Fruit fly (Drosophila melanogaster) whole organism, embryonic: ENCODE data around the gene mu2.
A peak's percentile ranks its signal among the peaks of the same experiment; 100 is the strongest.

Source experiments
- Asciz ChIP-seq: fragments of 200-800 bp; sonication (Bioruptor generic); optimal IDR thresholded peaks from 2 replicates; lab custom pipeline; 2017; ENCODE audit warnings: missing biosample characterization, mild to moderate bottlenecking, missing genetic modification characterization, missing genetic modification reagents
- BEAF-32 ChIP-seq: fragments of 200-800 bp; sonication (Bioruptor generic); optimal IDR thresholded peaks from 3 replicates; lab custom pipeline; 2017; ENCODE audit warnings: missing biosample characterization, missing genetic modification characterization, mild to moderate bottlenecking, moderate library complexity, missing genetic modification reagents
- CG10321 ChIP-seq: fragments of 200-800 bp; sonication (Bioruptor generic); IDR thresholded peaks from 2 replicates; pipeline ENCODE4 v1.3.6; 2022; ENCODE audit warnings: missing biosample characterization, missing genetic modification characterization
- CG13424 ChIP-seq: fragments of 200-800 bp; sonication (Bioruptor generic); optimal IDR thresholded peaks from 2 replicates; lab custom pipeline; 2019; ENCODE audit warnings: missing biosample characterization, mild to moderate bottlenecking, missing genetic modification characterization, moderate library complexity
- CG14667 ChIP-seq: fragments of 200-800 bp; sonication (Bioruptor generic); IDR thresholded peaks from 2 replicates; pipeline ENCODE4 v1.3.6; 2022; ENCODE audit warnings: missing biosample characterization, missing genetic modification characterization
- CG15011 ChIP-seq: fragments of 200-800 bp; sonication (Bioruptor generic); optimal IDR thresholded peaks from 3 replicates; lab custom pipeline; 2018; ENCODE audit warnings: missing biosample characterization, mild to moderate bottlenecking, missing genetic modification characterization
- CG1602 ChIP-seq: fragments of 200-800 bp; sonication (Bioruptor generic); optimal IDR thresholded peaks from 3 replicates; lab custom pipeline; 2016; ENCODE audit warnings: missing biosample characterization, missing genetic modification characterization
- CG1832 ChIP-seq: fragments of 200-800 bp; sonication (Bioruptor generic); optimal IDR thresholded peaks from 2 replicates; lab custom pipeline; 2017; ENCODE audit warnings: missing biosample characterization, mild to moderate bottlenecking, missing genetic modification characterization, inconsistent platforms
- CG2199 ChIP-seq: fragments of 200-800 bp; sonication (Bioruptor generic); IDR thresholded peaks from 3 replicates; pipeline ENCODE4 v1.3.6; 2022; ENCODE audit warnings: missing biosample characterization, missing genetic modification characterization
- CG2202 ChIP-seq: fragments of 200-800 bp; sonication (Bioruptor generic); optimal IDR thresholded peaks from 2 replicates; lab custom pipeline; 2018; ENCODE audit warnings: missing biosample characterization, mild to moderate bottlenecking, missing genetic modification characterization
- CG31224 ChIP-seq: fragments of 200-800 bp; sonication (Bioruptor generic); IDR thresholded peaks from 2 replicates; pipeline ENCODE4 v1.3.6; 2022; ENCODE audit warnings: missing biosample characterization, missing genetic modification characterization
- CG32532 ChIP-seq: fragments of 200-800 bp; sonication (Bioruptor generic); IDR thresholded peaks from 2 replicates; pipeline ENCODE4 v1.3.6; 2022; ENCODE audit warnings: missing biosample characterization, missing genetic modification characterization
- CG6654 ChIP-seq: fragments of 200-800 bp; sonication (Bioruptor generic); optimal IDR thresholded peaks from 2 replicates; lab custom pipeline; 2017; ENCODE audit warnings: missing biosample characterization, mild to moderate bottlenecking, missing genetic modification characterization
- CG7271 ChIP-seq: fragments of 200-800 bp; sonication (Bioruptor generic); optimal IDR thresholded peaks from 2 replicates; lab custom pipeline; 2018; ENCODE audit warnings: missing biosample characterization, mild to moderate bottlenecking, missing genetic modification characterization, moderate library complexity
- CG7745 ChIP-seq: fragments of 200-800 bp; sonication (Bioruptor generic); optimal IDR thresholded peaks from 2 replicates; lab custom pipeline; 2018; ENCODE audit warnings: missing biosample characterization, mild to moderate bottlenecking, missing genetic modification characterization, moderate library complexity
- CG9215 ChIP-seq: fragments of 200-800 bp; sonication (Bioruptor generic); IDR thresholded peaks from 2 replicates; pipeline ENCODE4 v1.3.6; 2022; ENCODE audit warnings: missing biosample characterization, missing genetic modification characterization
- CG9876 ChIP-seq: fragments of 200-800 bp; sonication (Bioruptor generic); optimal IDR thresholded peaks from 2 replicates; lab custom pipeline; 2016; ENCODE audit warnings: missing biosample characterization, missing genetic modification characterization
- Chrac-16 ChIP-seq: fragments of 200-800 bp; sonication (Bioruptor generic); optimal IDR thresholded peaks from 3 replicates; lab custom pipeline; 2016; ENCODE audit warnings: missing biosample characterization, missing genetic modification characterization
- CkIIα-i1 ChIP-seq: fragments of 200-800 bp; sonication (Bioruptor generic); IDR thresholded peaks from 2 replicates; pipeline ENCODE4 v1.3.6; 2022; ENCODE audit warnings: missing biosample characterization, missing genetic modification characterization
- CoRest ChIP-seq: fragments of 200-800 bp; sonication (Bioruptor generic); optimal IDR thresholded peaks from 3 replicates; lab custom pipeline; 2018; ENCODE audit warnings: missing biosample characterization, mild to moderate bottlenecking, missing genetic modification characterization, moderate library complexity
- Doc3 ChIP-seq: fragments of 200-800 bp; sonication (Bioruptor generic); IDR thresholded peaks from 3 replicates; pipeline ENCODE4 v1.3.6; 2022; ENCODE audit warnings: missing biosample characterization, missing genetic modification characterization; ENCODE audit not compliant: partially characterized antibody
- Drgx ChIP-seq: fragments of 200-800 bp; sonication (Bioruptor generic); IDR thresholded peaks from 2 replicates; pipeline ENCODE4 v1.3.6; 2022; ENCODE audit warnings: missing biosample characterization, missing genetic modification characterization
- E2f1 ChIP-seq: fragments of 200-800 bp; sonication (Bioruptor generic); IDR thresholded peaks from 2 replicates; pipeline ENCODE4 v1.3.6; 2022; ENCODE audit warnings: missing biosample characterization, missing genetic modification characterization
- H15 ChIP-seq: fragments of 200-800 bp; sonication (Bioruptor generic); IDR thresholded peaks from 3 replicates; pipeline ENCODE4 v1.3.6; 2022; ENCODE audit warnings: missing biosample characterization, missing genetic modification characterization
- Hr78 ChIP-seq, 2 experiments: fragments of 200-800 bp in 1 of 2; fragments of >200 bp in 1 of 2; sonication (Bioruptor generic) in 1 of 2; optimal IDR thresholded peaks; 2 replicates each; lab custom pipeline; 2017 to 2019; ENCODE audit warnings: missing biosample characterization in 2 of 2, missing genetic modification characterization in 2 of 2, mild to moderate bottlenecking in 1 of 2, moderate library complexity in 1 of 2
- MESR4 ChIP-seq: fragments of 200-800 bp; sonication (Bioruptor generic); optimal IDR thresholded peaks from 2 replicates; lab custom pipeline; 2018; ENCODE audit warnings: missing biosample characterization, mild to moderate bottlenecking, missing genetic modification characterization, moderate library complexity
- Meics ChIP-seq: fragments of 200-800 bp; sonication (Bioruptor generic); optimal IDR thresholded peaks from 2 replicates; lab custom pipeline; 2017; ENCODE audit warnings: missing biosample characterization, mild to moderate bottlenecking, missing genetic modification characterization
- NC2α ChIP-seq: fragments of 200-800 bp; sonication (Bioruptor generic); optimal IDR thresholded peaks from 2 replicates; lab custom pipeline; 2016; ENCODE audit warnings: missing biosample characterization, missing genetic modification characterization
- Sry-δ ChIP-seq: fragments of 200-800 bp; sonication (Bioruptor generic); optimal IDR thresholded peaks from 2 replicates; lab custom pipeline; 2016; ENCODE audit warnings: missing biosample characterization, missing genetic modification characterization
- Vsx1 ChIP-seq: fragments of 200-800 bp; sonication (Bioruptor generic); optimal IDR thresholded peaks from 2 replicates; lab custom pipeline; 2017; ENCODE audit warnings: missing biosample characterization, mild to moderate bottlenecking, missing genetic modification characterization, missing genetic modification reagents
- ap ChIP-seq: fragments of 200-800 bp; sonication (Bioruptor generic); IDR thresholded peaks from 2 replicates; pipeline ENCODE4 v1.3.6; 2022; ENCODE audit warnings: missing biosample characterization, missing genetic modification characterization
- bab2 ChIP-seq: fragments of 200-800 bp; sonication (Bioruptor generic); optimal IDR thresholded peaks from 2 replicates; lab custom pipeline; 2016; ENCODE audit warnings: missing biosample characterization, missing genetic modification characterization
- bigmax ChIP-seq: fragments of 200-800 bp; sonication (Bioruptor generic); optimal IDR thresholded peaks from 2 replicates; lab custom pipeline; 2018; ENCODE audit warnings: missing biosample characterization, mild to moderate bottlenecking, missing genetic modification characterization
- dm ChIP-seq: fragments of 200-800 bp; sonication (Bioruptor generic); optimal IDR thresholded peaks from 3 replicates; lab custom pipeline; 2016; ENCODE audit warnings: missing biosample characterization, missing genetic modification characterization
- dmrt99B ChIP-seq: fragments of 200-800 bp; sonication (Bioruptor generic); optimal IDR thresholded peaks from 2 replicates; lab custom pipeline; 2018; ENCODE audit warnings: missing biosample characterization, mild to moderate bottlenecking, missing genetic modification characterization, moderate library complexity
- esg ChIP-seq: fragments of 200-800 bp; sonication (Bioruptor generic); conservative IDR thresholded peaks from 2 replicates; pipeline ENCODE4 v1.3.6; 2022; ENCODE audit warnings: missing biosample characterization, missing genetic modification characterization
- gce ChIP-seq: fragments of 200-800 bp; sonication (Bioruptor generic); IDR thresholded peaks from 3 replicates; pipeline ENCODE4 v1.3.6; 2022; ENCODE audit warnings: missing biosample characterization, missing genetic modification characterization
- gsb ChIP-seq: fragments of 200-800 bp; sonication (Bioruptor generic); IDR thresholded peaks from 2 replicates; pipeline ENCODE4 v1.3.6; 2022; ENCODE audit warnings: missing biosample characterization, missing genetic modification characterization
- gt ChIP-seq: fragments of 200-800 bp; sonication (Bioruptor generic); IDR thresholded peaks from 2 replicates; pipeline ENCODE4 v1.3.6; 2022; ENCODE audit warnings: missing biosample characterization, missing genetic modification characterization
- h ChIP-seq: fragments of >200 bp; optimal IDR thresholded peaks from 2 replicates; lab custom pipeline; 2017
- hb ChIP-seq: fragments of 200-800 bp; sonication (Bioruptor generic); IDR thresholded peaks from 3 replicates; pipeline ENCODE4 v1.3.6; 2022; ENCODE audit warnings: missing biosample characterization, missing genetic modification characterization; ENCODE audit not compliant: partially characterized antibody
- insv ChIP-seq, 2 experiments: fragments of 200-800 bp; sonication (Bioruptor generic); optimal IDR thresholded peaks; 3 replicates each; lab custom pipeline; 2016 to 2018; ENCODE audit warnings: missing biosample characterization in 2 of 2, missing genetic modification characterization in 2 of 2
- lab ChIP-seq: fragments of 200-800 bp; sonication (Bioruptor generic); optimal IDR thresholded peaks from 3 replicates; lab custom pipeline; 2017; ENCODE audit warnings: missing biosample characterization, missing genetic modification characterization, mild to moderate bottlenecking, moderate library complexity, missing genetic modification reagents
- otp ChIP-seq: fragments of 200-800 bp; sonication (Bioruptor generic); IDR thresholded peaks from 3 replicates; pipeline ENCODE4, ENCODE4 v1.3.6; 2022; ENCODE audit warnings: missing biosample characterization, missing genetic modification characterization
- pb ChIP-seq: fragments of 200-800 bp; sonication (Bioruptor generic); optimal IDR thresholded peaks from 3 replicates; lab custom pipeline; 2016; ENCODE audit warnings: missing biosample characterization, missing genetic modification characterization
- phol ChIP-seq: fragments of 200-800 bp; sonication (Bioruptor generic); optimal IDR thresholded peaks from 3 replicates; lab custom pipeline; 2018; ENCODE audit warnings: missing biosample characterization, mild to moderate bottlenecking, missing genetic modification characterization, moderate library complexity
- shn ChIP-seq: fragments of 200-800 bp; sonication (Bioruptor generic); optimal IDR thresholded peaks from 3 replicates; lab custom pipeline; 2016; ENCODE audit warnings: missing biosample characterization, missing genetic modification characterization
- tll ChIP-seq, 2 experiments: fragments of 200-800 bp in 1 of 2; fragments of >200 bp in 1 of 2; sonication (Bioruptor generic) in 1 of 2; optimal IDR thresholded peaks; 2 replicates each; lab custom pipeline; 2017 to 2019; ENCODE audit warnings: missing biosample characterization in 2 of 2, missing genetic modification characterization in 2 of 2, mild to moderate bottlenecking in 1 of 2, moderate library complexity in 1 of 2
- trem ChIP-seq: fragments of 200-800 bp; optimal IDR thresholded peaks from 3 replicates; lab custom pipeline; 2019; ENCODE audit warnings: missing biosample characterization, mild to moderate bottlenecking, missing genetic modification characterization, moderate library complexity
- unc-4 ChIP-seq: fragments of 200-800 bp; sonication (Bioruptor generic); IDR thresholded peaks from 2 replicates; pipeline ENCODE4 v1.3.6; 2022; ENCODE audit warnings: missing biosample characterization, missing genetic modification characterization; ENCODE audit not compliant: partially characterized antibody
- zfh1 ChIP-seq: fragments of 200-800 bp; sonication (Bioruptor generic); IDR thresholded peaks from 3 replicates; pipeline ENCODE4 v1.3.6; 2022; ENCODE audit warnings: missing biosample characterization, missing genetic modification characterization

The mu2 gene

DNA sequence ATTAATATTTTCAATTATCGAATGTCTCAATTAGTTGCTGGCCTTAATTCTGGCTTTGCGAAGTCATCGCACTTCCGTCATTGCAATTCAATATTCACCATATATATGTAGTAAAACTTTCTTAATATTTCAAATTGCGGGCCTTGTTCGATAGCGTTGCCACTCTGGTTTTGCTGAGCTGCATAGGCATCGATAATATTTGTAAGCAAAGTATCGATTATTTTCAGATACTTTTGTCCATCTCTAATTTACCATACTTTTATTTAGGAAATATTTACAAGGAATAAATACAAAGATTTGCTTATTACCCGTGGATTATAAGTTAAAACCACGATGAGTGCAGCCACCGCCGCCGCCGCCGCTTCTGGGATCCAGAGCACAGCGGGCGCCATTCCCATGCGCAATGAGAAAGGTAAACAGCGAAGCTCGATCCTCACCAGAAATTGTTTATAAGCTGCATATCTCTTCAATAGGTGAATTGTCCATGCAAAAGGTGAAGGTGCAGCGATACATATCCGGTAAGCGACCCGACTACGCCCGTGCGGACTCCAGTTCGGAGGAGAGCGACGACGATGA, 6.3 kb downstream of the mu2 start, which contains the start of gene Mfap1 (continued):
- no peak for TF ChIP-seq CG1602 (GFP tag; lab: Kevin White, UChicago)
- no peak for TF ChIP-seq gsb (GFP tag; lab: Robert Waterston, UW)
- TF ChIP-seq insv (GFP tag; optimal IDR thresholded peaks at IDR 0.05; lab: Kevin White, UChicago), result no peak
- no peak for TF ChIP-seq Hr78 (GFP tag; optimal IDR thresholded peaks at IDR 0.05; lab: Kevin White, UChicago)
- no peak for TF ChIP-seq CG2202 (tag; lab: Kevin White, UChicago)
- TF ChIP-seq CG13424 (tag; lab: Kevin White, UChicago), result no peak
- peak; percentile 66 for TF ChIP-seq Doc3
- TF ChIP-seq gce (GFP tag; lab: Robert Waterston, UW), result no peak
- TF ChIP-seq Asciz (GFP tag; lab: Kevin White, UChicago), result no peak
- no peak for TF ChIP-seq CG31224 (GFP tag; lab: Robert Waterston, UW)
- TF ChIP-seq Sry-δ (GFP tag; lab: Kevin White, UChicago), result peak; percentile 84
- no peak for TF ChIP-seq gt (GFP tag; lab: Robert Waterston, UW)
- TF ChIP-seq hb, result peak; percentile 58; the same call in 2 of the 3 replicates
- TF ChIP-seq shn (GFP tag; lab: Kevin White, UChicago), result no peak
- no peak for TF ChIP-seq CkIIα-i1
- TF ChIP-seq CG2199 (GFP tag; lab: Robert Waterston, UW), result no peak
- no peak for TF ChIP-seq E2f1 (GFP tag; lab: Robert Waterston, UW)
- no peak for TF ChIP-seq tll (GFP tag; optimal IDR thresholded peaks at IDR 0.05; lab: Kevin White, UChicago)
- no peak for TF ChIP-seq CG10321
- no peak for TF ChIP-seq CG9876 (GFP tag; lab: Kevin White, UChicago)
- TF ChIP-seq BEAF-32 (GFP tag; lab: Kevin White, UChicago), result peak; percentile 84
- TF ChIP-seq bab2 (GFP tag; lab: Kevin White, UChicago), result no peak
- no peak for TF ChIP-seq esg (GFP tag; lab: Robert Waterston, UW)
- TF ChIP-seq CG9215 (GFP tag; lab: Robert Waterston, UW), result no peak
- TF ChIP-seq unc-4 (GFP tag; lab: Robert Waterston, UW), result peak; percentile 77
- no peak for TF ChIP-seq pb (GFP tag; lab: Kevin White, UChicago)
- TF ChIP-seq Drgx (GFP tag; lab: Robert Waterston, UW), result no peak
- peak; percentile 67 for TF ChIP-seq MESR4
- no peak for TF ChIP-seq h (lab: Kevin White, UChicago)
- no peak for TF ChIP-seq otp (GFP tag; lab: Robert Waterston, UW)
- TF ChIP-seq dm (GFP tag; lab: Kevin White, UChicago), result no peak
- TF ChIP-seq H15 (GFP tag; lab: Robert Waterston, UW), result no peak
- TF ChIP-seq NC2α (GFP tag; lab: Kevin White, UChicago), result no peak
- no peak for TF ChIP-seq Meics (GFP tag; lab: Kevin White, UChicago)
- no peak for TF ChIP-seq CG15011 (GFP tag; lab: Kevin White, UChicago)
- TF ChIP-seq CG32532 (GFP tag; lab: Robert Waterston, UW), result no peak
- TF ChIP-seq CG7271 (tag; lab: Kevin White, UChicago), result no peak
- peak; percentile 30 for TF ChIP-seq phol (tag; lab: Kevin White, UChicago)
- TF ChIP-seq Vsx1 (GFP tag; lab: Kevin White, UChicago), result no peak
- no peak for TF ChIP-seq ap (GFP tag; lab: Robert Waterston, UW)
- no peak for TF ChIP-seq bigmax (GFP tag; lab: Kevin White, UChicago)
- TF ChIP-seq trem (tag; lab: Kevin White, UChicago), result peak; percentile 46
- TF ChIP-seq dmrt99B, result no peak
- TF ChIP-seq zfh1 (GFP tag; lab: Robert Waterston, UW), result peak; percentile 9; the same call in 2 of the 3 replicates
- no peak for TF ChIP-seq CG14667 (GFP tag; lab: Robert Waterston, UW)
- TF ChIP-seq Chrac-16 (GFP tag; lab: Kevin White, UChicago), result no peak
- TF ChIP-seq CG1832 (GFP tag; lab: Kevin White, UChicago), result no peak
- no peak for TF ChIP-seq CG6654
- no peak for TF ChIP-seq CG7745 (tag; lab: Kevin White, UChicago)
- no peak for TF ChIP-seq CoRest
- peak; percentile 13 for TF ChIP-seq lab (GFP tag; lab: Kevin White, UChicago)
